Fruit fly (Drosophila melanogaster): ENCODE results near the gene CG10602.

DNA sequence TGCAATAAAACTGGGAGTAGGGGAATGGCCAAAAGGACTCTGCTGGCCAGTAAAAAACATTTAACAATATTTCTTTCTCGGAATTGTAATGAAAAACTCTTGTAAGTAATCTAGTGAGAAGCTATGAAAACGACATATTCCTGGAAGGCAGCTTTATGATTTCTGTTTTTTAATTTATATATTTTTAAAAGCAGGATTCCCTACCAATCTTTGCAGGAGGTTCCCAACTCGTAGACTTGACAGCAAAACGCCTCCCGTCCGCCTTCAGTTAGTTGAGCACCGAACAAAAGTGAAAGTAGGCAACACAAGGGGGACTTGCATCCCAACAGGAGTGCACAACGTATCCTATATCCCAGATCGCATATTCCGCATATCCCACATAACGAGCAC, 53.8 kb downstream of the CG10602 start, which contains the start of gene CG43814:
- TF ChIP-seq usp (GFP tag; optimal IDR thresholded peaks at IDR 0.05) (no peak), CG8478 (optimal IDR thresholded peaks at IDR 0.05) (no peak), pan (optimal IDR thresholded peaks at IDR 0.05) (no peak), Dll (optimal IDR thresholded peaks at IDR 0.05) (no peak)

Measured in whole organism.